Fruit fly (Drosophila melanogaster): Measurements from ENCODE around the gene CheA86a.

CheA86a gene

dm6 chr3R:11136877-11137276, 8.2 kb downstream of the CheA86a start, which contains the start of gene mAcon2:
Gene mAcon2, plus strand, starts transcription at chr3R:11137177.
- TF ChIP-seq CG8159 (tag; optimal IDR thresholded peaks at IDR 0.05) (no peak), fd96Ca (GFP tag; IDR thresholded peaks at IDR 0.05) (no peak), CG15710 (tag; optimal IDR thresholded peaks at IDR 0.05) (no peak), CG34367 (tag; optimal IDR thresholded peaks at IDR 0.05) (no peak), D1 (tag; optimal IDR thresholded peaks at IDR 0.05) (no peak), Ets98B (GFP tag; IDR thresholded peaks at IDR 0.05) (no peak), CG9948 (tag; optimal IDR thresholded peaks at IDR 0.05) (no peak), CG13204 (GFP tag; optimal IDR thresholded peaks at IDR 0.05) (no peak), CG17806 (tag; optimal IDR thresholded peaks at IDR 0.05) (no peak), CG10348 (GFP tag; IDR thresholded peaks at IDR 0.05) (no peak), CG14655 (GFP tag; optimal IDR thresholded peaks at IDR 0.05) (no peak), rn (GFP tag; IDR thresholded peaks at IDR 0.05) (no peak)

DNA sequence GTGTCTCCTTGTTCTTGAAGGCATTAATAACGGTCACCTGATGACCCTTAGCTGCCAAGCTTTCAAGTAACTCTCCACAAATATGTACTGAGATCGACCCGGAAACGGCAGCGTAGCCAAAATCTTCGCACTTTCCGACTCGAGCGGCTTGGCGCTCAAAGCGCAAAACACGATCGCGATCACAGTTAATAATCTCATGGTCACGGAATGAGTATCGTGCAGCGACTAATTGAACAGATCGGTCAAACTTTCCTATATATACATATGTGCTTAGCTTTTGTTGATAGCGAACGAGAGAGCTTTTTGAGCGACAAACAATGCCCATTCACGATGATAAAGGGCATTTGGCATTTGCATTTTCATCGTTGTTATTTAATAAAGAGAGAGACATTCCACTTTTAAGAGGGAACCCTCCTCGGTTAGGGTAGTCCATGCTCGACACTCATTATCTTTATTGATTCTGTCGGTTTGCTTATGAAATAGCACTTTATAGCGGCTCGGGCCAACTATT, 16.9 kb downstream of the CheA86a start, which contains the start of gene Ugt35C1:
Ugt35C1 (minus strand) TSS at position 213 of the 511 bp plus-strand sequence.
- TF ChIP-seq CG32121 (GFP tag; IDR thresholded peaks at IDR 0.05): no peak
- TF ChIP-seq CG8159 (tag; optimal IDR thresholded peaks at IDR 0.05): no peak
- TF ChIP-seq Pif1B (GFP tag; optimal IDR thresholded peaks at IDR 0.05): no peak
- no peak for TF ChIP-seq CG15710 (tag; optimal IDR thresholded peaks at IDR 0.05)
- no peak for TF ChIP-seq Pif1A (GFP tag; optimal IDR thresholded peaks at IDR 0.05)
- no peak for TF ChIP-seq CG12605 (GFP tag; IDR thresholded peaks at IDR 0.05)
- TF ChIP-seq CG34367 (tag; optimal IDR thresholded peaks at IDR 0.05): no peak

DNA sequence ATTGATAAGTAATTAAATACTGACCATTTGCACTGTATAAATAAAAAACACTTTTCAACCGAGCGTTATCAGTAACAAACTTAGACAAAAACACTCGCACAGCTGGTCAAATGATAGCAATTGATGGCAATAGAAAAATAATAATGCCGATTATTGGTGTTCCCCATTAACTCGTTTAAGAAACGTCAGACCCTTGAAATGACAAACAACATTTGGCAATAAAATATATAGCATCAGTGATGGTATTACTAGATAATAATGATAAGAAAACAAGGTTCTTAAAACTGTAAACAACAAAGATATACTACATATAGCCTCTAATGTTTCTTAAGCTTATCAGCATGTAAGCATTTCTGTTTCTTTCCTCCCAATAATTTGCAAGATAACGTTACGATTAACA, 18.7 kb downstream of the CheA86a start:
- TF ChIP-seq CG17806 (tag; optimal IDR thresholded peaks at IDR 0.05): no peak
- TF ChIP-seq CG14655 (GFP tag; optimal IDR thresholded peaks at IDR 0.05): no peak
- TF ChIP-seq gl (tag; optimal IDR thresholded peaks at IDR 0.05): no peak
- no peak for TF ChIP-seq CG32121 (GFP tag; IDR thresholded peaks at IDR 0.05)
- TF ChIP-seq Snoo (tag; optimal IDR thresholded peaks at IDR 0.05): no peak

DNA sequence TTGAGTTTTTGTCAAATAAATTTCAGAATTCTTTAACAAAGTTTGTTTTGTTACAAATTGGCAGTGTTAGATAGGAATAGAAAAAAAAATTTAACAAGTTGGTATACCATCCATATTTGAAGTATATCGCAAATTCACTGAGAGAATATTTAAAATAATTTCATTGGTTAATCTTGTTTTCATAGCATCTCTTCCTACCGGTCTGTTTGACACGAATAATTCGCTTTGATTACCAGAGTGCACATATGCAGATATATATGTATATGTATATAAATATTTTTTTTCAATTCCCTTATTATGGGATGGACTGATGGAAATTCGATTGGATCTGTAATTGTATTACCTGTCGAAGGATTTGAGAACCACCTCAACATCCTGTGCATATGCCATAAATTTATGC, 29.4 kb downstream of the CheA86a start, which contains the start of gene SdhCL:
SdhCL (minus strand) TSS at position 101 of the 400 bp plus-strand sequence.
- TF ChIP-seq CG32121 (GFP tag; IDR thresholded peaks at IDR 0.05) (no peak), CG15710 (tag; optimal IDR thresholded peaks at IDR 0.05) (no peak), CG8159 (tag; optimal IDR thresholded peaks at IDR 0.05) (no peak), CG4496 (GFP tag; IDR thresholded peaks at IDR 0.05) (no peak), rn (GFP tag; IDR thresholded peaks at IDR 0.05) (no peak), Pif1B (GFP tag; optimal IDR thresholded peaks at IDR 0.05) (no peak), Ets98B (GFP tag; IDR thresholded peaks at IDR 0.05) (no peak), CG13204 (GFP tag; optimal IDR thresholded peaks at IDR 0.05) (no peak), CG12605 (GFP tag; IDR thresholded peaks at IDR 0.05) (no peak), fd96Ca (GFP tag; IDR thresholded peaks at IDR 0.05) (no peak), CG34367 (tag; optimal IDR thresholded peaks at IDR 0.05) (no peak), Snoo (tag; optimal IDR thresholded peaks at IDR 0.05) (no peak), CG10348 (GFP tag; IDR thresholded peaks at IDR 0.05) (no peak), EcR (GFP tag; optimal IDR thresholded peaks at IDR 0.05) (no peak), CG17806 (tag; optimal IDR thresholded peaks at IDR 0.05) (no peak), gl (tag; optimal IDR thresholded peaks at IDR 0.05) (no peak), Pif1A (GFP tag; optimal IDR thresholded peaks at IDR 0.05) (no peak), CG9948 (tag; optimal IDR thresholded peaks at IDR 0.05) (no peak)
